Worm (Caenorhabditis elegans): ENCODE measurements around the gene cutc-1.

cutc-1 gene

ce11 chrIII:8380645-8381044, 22.8 kb downstream of the cutc-1 start, which contains the start of gene R05D3.12:
R05D3.12 (plus strand) TSS chrIII:8380945.
- TF ChIP-seq sea-1 (GFP tag; conservative IDR thresholded peaks at IDR 0.05) (no peak), hnd-1 (tag; optimal IDR thresholded peaks at IDR 0.05) (no peak), ceh-36 (tag; optimal IDR thresholded peaks at IDR 0.05) (no peak), scrt-1 (GFP tag; IDR thresholded peaks at IDR 0.05) (no peak), ceh-13 (GFP tag; optimal IDR thresholded peaks at IDR 0.05) (no peak), hmg-4 (GFP tag; optimal IDR thresholded peaks at IDR 0.05) (no peak), B0310.2 (tag; optimal IDR thresholded peaks at IDR 0.05) (no peak), flt-1 (GFP tag; IDR thresholded peaks at IDR 0.05) (no peak), ets-7 (tag; optimal IDR thresholded peaks at IDR 0.05) (no peak), tbx-37 (GFP tag; conservative IDR thresholded peaks at IDR 0.05) (no peak), hmbx-1 (tag; optimal IDR thresholded peaks at IDR 0.05) (no peak), ama-1 (optimal IDR thresholded peaks at IDR 0.05) (no peak), F13C5.2 (tag; optimal IDR thresholded peaks at IDR 0.05) (no peak), pes-1 (GFP tag; IDR thresholded peaks at IDR 0.05) (no peak), aly-1 (tag; optimal IDR thresholded peaks at IDR 0.05) (no peak), tbx-11 (GFP tag; IDR thresholded peaks at IDR 0.05) (no peak)

ce11 chrIII:8375000-8375399, 28.4 kb downstream of the cutc-1 start, which contains the start of gene met-2:
met-2 (plus strand) TSS chrIII:8375300.
- TF ChIP-seq tbx-37 (GFP tag; conservative IDR thresholded peaks at IDR 0.05) (no peak), ets-7 (tag; optimal IDR thresholded peaks at IDR 0.05) (no peak), ceh-13 (GFP tag; optimal IDR thresholded peaks at IDR 0.05) (no peak), flt-1 (GFP tag; IDR thresholded peaks at IDR 0.05) (no peak), scrt-1 (GFP tag; IDR thresholded peaks at IDR 0.05) (no peak), ama-1 (optimal IDR thresholded peaks at IDR 0.05) (no peak), hmg-4 (GFP tag; optimal IDR thresholded peaks at IDR 0.05) (no peak), F13C5.2 (tag; optimal IDR thresholded peaks at IDR 0.05) (no peak), hmbx-1 (tag; optimal IDR thresholded peaks at IDR 0.05) (no peak), ceh-36 (tag; optimal IDR thresholded peaks at IDR 0.05) (no peak), tra-4 (tag; optimal IDR thresholded peaks at IDR 0.05) (no peak), aly-1 (tag; optimal IDR thresholded peaks at IDR 0.05) (no peak), tbx-11 (GFP tag; IDR thresholded peaks at IDR 0.05) (no peak), B0310.2 (tag; optimal IDR thresholded peaks at IDR 0.05) (no peak), sea-1 (GFP tag; conservative IDR thresholded peaks at IDR 0.05) (no peak), hnd-1 (tag; optimal IDR thresholded peaks at IDR 0.05) (no peak), pes-1 (GFP tag; IDR thresholded peaks at IDR 0.05) (no peak)

- TF ChIP-seq flt-1 (GFP tag; IDR thresholded peaks at IDR 0.05) (no peak), hmbx-1 (tag; optimal IDR thresholded peaks at IDR 0.05) (no peak), ceh-36 (tag; optimal IDR thresholded peaks at IDR 0.05) (no peak), F13C5.2 (tag; optimal IDR thresholded peaks at IDR 0.05) (no peak), pes-1 (GFP tag; IDR thresholded peaks at IDR 0.05) (no peak), scrt-1 (GFP tag; IDR thresholded peaks at IDR 0.05) (no peak), ceh-13 (GFP tag; optimal IDR thresholded peaks at IDR 0.05) (no peak), ets-7 (tag; optimal IDR thresholded peaks at IDR 0.05) (no peak), aly-1 (tag; optimal IDR thresholded peaks at IDR 0.05) (no peak), tra-4 (tag; optimal IDR thresholded peaks at IDR 0.05) (no peak), ama-1 (optimal IDR thresholded peaks at IDR 0.05) (no peak), hnd-1 (tag; optimal IDR thresholded peaks at IDR 0.05) (no peak), tbx-11 (GFP tag; IDR thresholded peaks at IDR 0.05) (no peak), B0310.2 (tag; optimal IDR thresholded peaks at IDR 0.05) (no peak), hmg-4 (GFP tag; optimal IDR thresholded peaks at IDR 0.05) (no peak)
Measured at ce11 chrIII:8371595-8372305, 31.7 kb downstream of the cutc-1 start, which contains the start of gene lmbr-1. lmbr-1 (plus strand) TSS chrIII:8372255.

- TF ChIP-seq hmbx-1 (tag; optimal IDR thresholded peaks at IDR 0.05) (no peak), hnd-1 (tag; optimal IDR thresholded peaks at IDR 0.05) (no peak), ceh-13 (GFP tag; optimal IDR thresholded peaks at IDR 0.05) (no peak), B0310.2 (tag; optimal IDR thresholded peaks at IDR 0.05) (no peak), ets-7 (tag; optimal IDR thresholded peaks at IDR 0.05) (no peak), tbx-11 (GFP tag; IDR thresholded peaks at IDR 0.05) (no peak), sea-1 (GFP tag; conservative IDR thresholded peaks at IDR 0.05) (no peak), F13C5.2 (tag; optimal IDR thresholded peaks at IDR 0.05) (no peak), hmg-4 (GFP tag; optimal IDR thresholded peaks at IDR 0.05) (no peak), tra-4 (tag; optimal IDR thresholded peaks at IDR 0.05) (no peak), tbx-37 (GFP tag; conservative IDR thresholded peaks at IDR 0.05) (no peak), scrt-1 (GFP tag; IDR thresholded peaks at IDR 0.05) (no peak), ceh-36 (tag; optimal IDR thresholded peaks at IDR 0.05) (no peak), aly-1 (tag; optimal IDR thresholded peaks at IDR 0.05) (no peak), pes-1 (GFP tag; IDR thresholded peaks at IDR 0.05) (no peak), ama-1 (optimal IDR thresholded peaks at IDR 0.05) (no peak), flt-1 (GFP tag; IDR thresholded peaks at IDR 0.05) (no peak)
Measured at ce11 chrIII:8370846-8371257, 32.6 kb downstream of the cutc-1 start.

- TF ChIP-seq ama-1 (optimal IDR thresholded peaks at IDR 0.05) (no peak), scrt-1 (GFP tag; IDR thresholded peaks at IDR 0.05) (no peak), tbx-11 (GFP tag; IDR thresholded peaks at IDR 0.05) (no peak), hnd-1 (tag; optimal IDR thresholded peaks at IDR 0.05) (no peak), ceh-36 (tag; optimal IDR thresholded peaks at IDR 0.05) (no peak), tra-4 (tag; optimal IDR thresholded peaks at IDR 0.05) (no peak), aly-1 (tag; optimal IDR thresholded peaks at IDR 0.05) (no peak), tbx-37 (GFP tag; conservative IDR thresholded peaks at IDR 0.05) (no peak), flt-1 (GFP tag; IDR thresholded peaks at IDR 0.05) (no peak), pes-1 (GFP tag; IDR thresholded peaks at IDR 0.05) (no peak), sea-1 (GFP tag; conservative IDR thresholded peaks at IDR 0.05) (no peak), ets-7 (tag; optimal IDR thresholded peaks at IDR 0.05) (no peak), B0310.2 (tag; optimal IDR thresholded peaks at IDR 0.05) (no peak)
Measured at ce11 chrIII:8370188-8370587, 33.2 kb downstream of the cutc-1 start.

ce11 chrIII:8369172-8369571, 34.2 kb downstream of the cutc-1 start:
- TF ChIP-seq ceh-13 (GFP tag; optimal IDR thresholded peaks at IDR 0.05) (no peak), B0310.2 (tag; optimal IDR thresholded peaks at IDR 0.05) (no peak), tbx-11 (GFP tag; IDR thresholded peaks at IDR 0.05) (no peak)

ce11 chrIII:8368619-8369018, 34.8 kb downstream of the cutc-1 start, which contains the start of gene R05D3.9:
R05D3.9 (minus strand) TSS chrIII:8368719.
- TF ChIP-seq hmbx-1 (tag; optimal IDR thresholded peaks at IDR 0.05) = no peak
- TF ChIP-seq scrt-1 (GFP tag; IDR thresholded peaks at IDR 0.05) = no peak
- TF ChIP-seq pes-1 (GFP tag; IDR thresholded peaks at IDR 0.05) = no peak
- no peak for TF ChIP-seq aly-1 (tag; optimal IDR thresholded peaks at IDR 0.05)
- TF ChIP-seq ama-1 (optimal IDR thresholded peaks at IDR 0.05) = no peak
- TF ChIP-seq ceh-36 (tag; optimal IDR thresholded peaks at IDR 0.05) = no peak
- TF ChIP-seq hnd-1 (tag; optimal IDR thresholded peaks at IDR 0.05) = no peak
- TF ChIP-seq hmg-4 (GFP tag; optimal IDR thresholded peaks at IDR 0.05) = no peak

Data from whole organism, early embryonic.